Fruit fly (Drosophila melanogaster) whole organism, adult: ENCODE measurements around the gene BBS5.

Experiments used
- CG1620 ChIP-seq: fragments of 200-800 bp; sonication (Bioruptor generic); optimal IDR thresholded peaks from 2 replicates; lab custom pipeline; 2016; ENCODE audit warnings: missing biosample characterization, missing genetic modification characterization
- CG7045 ChIP-seq: fragments of 200-800 bp; sonication (Bioruptor generic); optimal IDR thresholded peaks from 2 replicates; lab custom pipeline; 2017; ENCODE audit warnings: missing biosample characterization, mild to moderate bottlenecking, missing genetic modification characterization
- CG7101 ChIP-seq: fragments of 200-800 bp; sonication (Bioruptor generic); optimal IDR thresholded peaks from 2 replicates; lab custom pipeline; 2018; ENCODE audit warnings: missing biosample characterization, mild to moderate bottlenecking, missing genetic modification characterization, moderate library complexity
- cic ChIP-seq: fragments of 200-800 bp; sonication (Bioruptor generic); optimal IDR thresholded peaks from 2 replicates; lab custom pipeline; 2017; ENCODE audit warnings: missing biosample characterization, mild to moderate bottlenecking, missing genetic modification characterization, moderate library complexity
- cnc ChIP-seq, 2 experiments: fragments of >200 bp; optimal IDR thresholded peaks; 2 replicates each; lab custom pipeline; 2017
- kay ChIP-seq: fragments of 200-800 bp; sonication (Bioruptor generic); peaks from one replicate; lab custom pipeline; 2016; ENCODE audit warnings: missing biosample characterization, missing genetic modification characterization, borderline replicate concordance
- ovo ChIP-seq: fragments of 200-800 bp; sonication (Bioruptor generic); optimal IDR thresholded peaks from 2 replicates; lab custom pipeline; 2016; ENCODE audit warnings: missing biosample characterization, missing genetic modification characterization
- tj ChIP-seq: fragments of 200-800 bp; sonication (Bioruptor generic); optimal IDR thresholded peaks from 3 replicates; lab custom pipeline; 2017; ENCODE audit warnings: missing biosample characterization, mild to moderate bottlenecking, missing genetic modification characterization, moderate library complexity

dm6 chr3R:4845353-4845752 lies 29.2 kb downstream of the BBS5 start:
- TF ChIP-seq cic (GFP tag; lab: Kevin White, UChicago) (no peak), ovo (GFP tag; lab: Kevin White, UChicago) (no peak), tj (GFP tag; lab: Kevin White, UChicago) (no peak), CG7045 (GFP tag; lab: Kevin White, UChicago) (no peak), CG1620 (GFP tag; lab: Kevin White, UChicago) (no peak), kay (GFP tag; lab: Kevin White, UChicago) (no peak), CG7101 (no peak), cnc (optimal IDR thresholded peaks at IDR 0.05; lab: Kevin White, UChicago) (no peak)
